Fruit fly (Drosophila melanogaster) whole organism, prepupa: Measurements from ENCODE around the gene CG6013.

Experiments used
- Blimp-1 ChIP-seq: fragments of 200-800 bp; sonication (Bioruptor generic); optimal IDR thresholded peaks from 3 replicates; lab custom pipeline; 2017; ENCODE audit warnings: missing biosample characterization, missing genetic modification characterization, mild to moderate bottlenecking, moderate library complexity, missing genetic modification reagents
- CG10631 ChIP-seq: fragments of 200-800 bp; sonication (Bioruptor generic); optimal IDR thresholded peaks from 2 replicates; lab custom pipeline; 2016; ENCODE audit warnings: missing biosample characterization, missing genetic modification characterization
- CG10669 ChIP-seq: fragments of 200-800 bp; sonication (Bioruptor generic); optimal IDR thresholded peaks from 3 replicates; lab custom pipeline; 2018; ENCODE audit warnings: missing biosample characterization, mild to moderate bottlenecking, missing genetic modification characterization, moderate library complexity
- CG11294 ChIP-seq: fragments of 200-800 bp; sonication (Bioruptor generic); IDR thresholded peaks from 2 replicates; pipeline ENCODE4 v1.3.6; 2022; ENCODE audit warnings: missing biosample characterization, missing genetic modification characterization
- CG11902 ChIP-seq: fragments of 200-800 bp; sonication (Bioruptor generic); optimal IDR thresholded peaks from 3 replicates; lab custom pipeline; 2016; ENCODE audit warnings: missing biosample characterization, missing genetic modification characterization
- CG15336 ChIP-seq: fragments of 200-800 bp; sonication (Bioruptor generic); IDR thresholded peaks from 2 replicates; pipeline ENCODE4 v1.3.6; 2022; ENCODE audit warnings: missing biosample characterization, missing genetic modification characterization
- CG1621 ChIP-seq: fragments of 200-800 bp; sonication (Bioruptor generic); optimal IDR thresholded peaks from 3 replicates; lab custom pipeline; 2018; ENCODE audit warnings: missing biosample characterization, mild to moderate bottlenecking, missing genetic modification characterization
- CG16779 ChIP-seq: fragments of 200-800 bp; sonication (Bioruptor generic); optimal IDR thresholded peaks from 3 replicates; lab custom pipeline; 2017; ENCODE audit warnings: missing biosample characterization, mild to moderate bottlenecking, missing genetic modification characterization
- CG31627 ChIP-seq: fragments of 200-800 bp; sonication (Bioruptor generic); optimal IDR thresholded peaks from 3 replicates; lab custom pipeline; 2016; ENCODE audit warnings: missing biosample characterization, missing genetic modification characterization
- CG32006 ChIP-seq: fragments of 200-800 bp; sonication (Bioruptor generic); optimal IDR thresholded peaks from 3 replicates; lab custom pipeline; 2017; ENCODE audit warnings: missing biosample characterization, mild to moderate bottlenecking, missing genetic modification characterization
- CG34406 ChIP-seq: fragments of 200-800 bp; sonication (Bioruptor generic); optimal IDR thresholded peaks from 3 replicates; lab custom pipeline; 2016; ENCODE audit warnings: missing biosample characterization, missing genetic modification characterization
- CG3919 ChIP-seq: fragments of 200-800 bp; sonication (Bioruptor generic); optimal IDR thresholded peaks from 3 replicates; lab custom pipeline; 2016; ENCODE audit warnings: missing biosample characterization, missing genetic modification characterization
- CG4318 ChIP-seq: fragments of 200-800 bp; sonication (Bioruptor generic); optimal IDR thresholded peaks from 3 replicates; lab custom pipeline; 2017; ENCODE audit warnings: missing biosample characterization, mild to moderate bottlenecking, missing genetic modification characterization
- CG6163 ChIP-seq: fragments of 200-800 bp; sonication (Bioruptor generic); IDR thresholded peaks from 3 replicates; pipeline ENCODE4 v1.3.6; 2022; ENCODE audit warnings: missing biosample characterization, missing genetic modification characterization
- CG6808 ChIP-seq: fragments of 200-800 bp; sonication (Bioruptor generic); optimal IDR thresholded peaks from 3 replicates; lab custom pipeline; 2017; ENCODE audit warnings: missing biosample characterization, missing genetic modification characterization, mild to moderate bottlenecking, moderate library complexity, missing genetic modification reagents
- CG6854 ChIP-seq: fragments of 200-800 bp; sonication (Bioruptor generic); optimal IDR thresholded peaks from 2 replicates; lab custom pipeline; 2017; ENCODE audit warnings: missing biosample characterization, mild to moderate bottlenecking, missing genetic modification characterization
- CG8119 ChIP-seq: fragments of 200-800 bp; sonication (Bioruptor generic); IDR thresholded peaks from 3 replicates; pipeline ENCODE4 v1.3.6; 2022; ENCODE audit warnings: missing biosample characterization, missing genetic modification characterization
- CG8632 ChIP-seq: fragments of 200-800 bp; sonication (Bioruptor generic); optimal IDR thresholded peaks from 3 replicates; lab custom pipeline; 2016; ENCODE audit warnings: missing biosample characterization, missing genetic modification characterization
- CG9139 ChIP-seq: fragments of 200-800 bp; sonication (Bioruptor generic); optimal IDR thresholded peaks from 3 replicates; lab custom pipeline; 2017; ENCODE audit warnings: missing biosample characterization, mild to moderate bottlenecking, missing genetic modification characterization
- Eip75B ChIP-seq: fragments of 200-800 bp; sonication (Bioruptor generic); optimal IDR thresholded peaks from 3 replicates; lab custom pipeline; 2016; ENCODE audit warnings: missing biosample characterization, missing genetic modification characterization
- Eip93F ChIP-seq: fragments of 200-800 bp; sonication (Bioruptor generic); optimal IDR thresholded peaks from 2 replicates; lab custom pipeline; 2016; ENCODE audit warnings: missing biosample characterization, mild to moderate bottlenecking, missing genetic modification characterization
- Ets21C ChIP-seq: fragments of 200-800 bp; sonication (Bioruptor generic); optimal IDR thresholded peaks from 3 replicates; lab custom pipeline; 2016; ENCODE audit warnings: missing biosample characterization, missing genetic modification characterization
- Ets96B ChIP-seq: fragments of 200-800 bp; optimal IDR thresholded peaks from 2 replicates; lab custom pipeline; 2019; ENCODE audit warnings: missing biosample characterization, mild to moderate bottlenecking, missing genetic modification characterization, moderate library complexity
- Gug ChIP-seq: fragments of 200-800 bp; sonication (Bioruptor generic); IDR thresholded peaks from 2 replicates; pipeline ENCODE4 v1.3.6; 2022; ENCODE audit warnings: missing biosample characterization, missing genetic modification characterization
- Hr38 ChIP-seq: sonication (Bioruptor generic); optimal IDR thresholded peaks from 2 replicates; lab custom pipeline; 2016; ENCODE audit warnings: missing biosample characterization, missing genetic modification characterization
- Hr39 ChIP-seq: fragments of 200-800 bp; sonication (Bioruptor generic); optimal IDR thresholded peaks from 2 replicates; lab custom pipeline; 2016; ENCODE audit warnings: missing biosample characterization, missing genetic modification characterization
- Hr4 ChIP-seq: fragments of 200-800 bp; sonication (Bioruptor generic); optimal IDR thresholded peaks from 3 replicates; lab custom pipeline; 2016; ENCODE audit warnings: missing biosample characterization, missing genetic modification characterization
- Lpt ChIP-seq: fragments of 200-800 bp; sonication (Bioruptor generic); optimal IDR thresholded peaks from 3 replicates; lab custom pipeline; 2016; ENCODE audit warnings: missing biosample characterization, missing genetic modification characterization
- Met ChIP-seq: fragments of 200-800 bp; sonication (Bioruptor generic); optimal IDR thresholded peaks from 3 replicates; lab custom pipeline; 2016; ENCODE audit warnings: missing biosample characterization, missing genetic modification characterization
- OdsH ChIP-seq: fragments of 200-800 bp; sonication (Bioruptor generic); optimal IDR thresholded peaks from 3 replicates; lab custom pipeline; 2016; ENCODE audit warnings: missing biosample characterization, missing genetic modification characterization
- Smox ChIP-seq: fragments of 200-800 bp; sonication (Bioruptor generic); optimal IDR thresholded peaks from 3 replicates; lab custom pipeline; 2016; ENCODE audit warnings: missing biosample characterization, missing genetic modification characterization
- Sox102F ChIP-seq: fragments of 200-800 bp; sonication (Bioruptor generic); optimal IDR thresholded peaks from 2 replicates; lab custom pipeline; 2016; ENCODE audit warnings: missing biosample characterization, mild to moderate bottlenecking, missing genetic modification characterization
- Sox15 ChIP-seq: fragments of 200-800 bp; sonication (Bioruptor generic); optimal IDR thresholded peaks from 3 replicates; lab custom pipeline; 2016; ENCODE audit warnings: missing biosample characterization, missing genetic modification characterization
- achi ChIP-seq: fragments of 200-800 bp; sonication (Bioruptor generic); optimal IDR thresholded peaks from 3 replicates; lab custom pipeline; 2016; ENCODE audit warnings: missing biosample characterization, missing genetic modification characterization
- acj6 ChIP-seq: fragments of 200-800 bp; sonication (Bioruptor generic); optimal IDR thresholded peaks from 3 replicates; lab custom pipeline; 2016; ENCODE audit warnings: missing biosample characterization, missing genetic modification characterization
- cyc ChIP-seq: fragments of 200-800 bp; sonication (Bioruptor generic); optimal IDR thresholded peaks from 3 replicates; lab custom pipeline; 2016; ENCODE audit warnings: missing biosample characterization, missing genetic modification characterization
- dac ChIP-seq: fragments of 200-800 bp; sonication (Bioruptor generic); optimal IDR thresholded peaks from 2 replicates; lab custom pipeline; 2017; ENCODE audit warnings: missing biosample characterization, mild to moderate bottlenecking, missing genetic modification characterization
- dsx ChIP-seq: fragments of 200-800 bp; optimal IDR thresholded peaks from 3 replicates; lab custom pipeline; 2019; ENCODE audit warnings: missing biosample characterization, mild to moderate bottlenecking, missing genetic modification characterization, moderate library complexity; ENCODE audit not compliant: poor library complexity, severe bottlenecking
- eg ChIP-seq: fragments of 200-800 bp; sonication (Bioruptor generic); IDR thresholded peaks from 3 replicates; pipeline ENCODE4 v1.3.6; 2022; ENCODE audit warnings: missing biosample characterization, missing genetic modification characterization
- fd59A ChIP-seq: fragments of 200-800 bp; sonication (Bioruptor generic); optimal IDR thresholded peaks from 2 replicates; lab custom pipeline; 2017; ENCODE audit warnings: missing biosample characterization, mild to moderate bottlenecking, missing genetic modification characterization, missing genetic modification reagents
- fd85E ChIP-seq: fragments of 200-800 bp; sonication (Bioruptor generic); optimal IDR thresholded peaks from 3 replicates; lab custom pipeline; 2016; ENCODE audit warnings: missing biosample characterization, missing genetic modification characterization
- lz ChIP-seq: fragments of 200-800 bp; sonication (Bioruptor generic); optimal IDR thresholded peaks from 3 replicates; lab custom pipeline; 2016; ENCODE audit warnings: missing biosample characterization, missing genetic modification characterization
- net ChIP-seq: fragments of 200-800 bp; sonication (Bioruptor generic); optimal IDR thresholded peaks from 3 replicates; lab custom pipeline; 2016; ENCODE audit warnings: missing biosample characterization, missing genetic modification characterization
- salr ChIP-seq, 2 experiments: fragments of 200-800 bp; sonication (Bioruptor generic); optimal IDR thresholded peaks; 3 replicates each; lab custom pipeline; 2016 to 2018; ENCODE audit warnings: missing biosample characterization in 2 of 2, missing genetic modification characterization in 2 of 2, mild to moderate bottlenecking in 1 of 2
- spab ChIP-seq: fragments of 200-800 bp; sonication (Bioruptor generic); optimal IDR thresholded peaks from 2 replicates; lab custom pipeline; 2017; ENCODE audit warnings: missing biosample characterization, mild to moderate bottlenecking, missing genetic modification characterization, missing genetic modification reagents
- ss ChIP-seq, 2 experiments: fragments of 200-800 bp; sonication (Bioruptor generic); optimal IDR thresholded peaks; 2 replicates in 1 of 2; 3 replicates in 1 of 2; lab custom pipeline; 2017 to 2018; ENCODE audit warnings: mild to moderate bottlenecking in 2 of 2, missing biosample characterization in 2 of 2, missing genetic modification characterization in 2 of 2, moderate library complexity in 1 of 2
- svp ChIP-seq: fragments of 200-800 bp; sonication (Bioruptor generic); peaks from one replicate; lab custom pipeline; 2016; ENCODE audit warnings: missing biosample characterization, missing genetic modification characterization
- vri ChIP-seq: fragments of 200-800 bp; sonication (Bioruptor generic); optimal IDR thresholded peaks from 3 replicates; lab custom pipeline; 2016; ENCODE audit warnings: missing biosample characterization, mild to moderate bottlenecking, missing genetic modification characterization

Gene CG6013

dm6 chr3R:19074207-19074606, 42.9 kb downstream of the CG6013 start (continued):
- TF ChIP-seq Eip93F (no peak), eg (GFP tag; lab: Robert Waterston, UW) (peak; percentile 85), Sox102F (GFP tag; lab: Kevin White, UChicago) (peak; percentile 13), CG8119 (GFP tag; lab: Robert Waterston, UW) (peak; percentile 74), CG8632 (GFP tag; lab: Kevin White, UChicago) (peak; percentile 6), CG6808 (GFP tag; lab: Kevin White, UChicago) (peak; percentile 41), CG11294 (GFP tag; lab: Robert Waterston, UW) (peak; percentile 77), Ets21C (no peak), CG1621 (peak; percentile 32), CG11902 (GFP tag; lab: Kevin White, UChicago) (no peak), net (GFP tag; lab: Kevin White, UChicago) (peak; percentile 50), CG32006 (GFP tag; lab: Kevin White, UChicago) (peak; percentile 73), cyc (peak; percentile 19), vri (GFP tag; lab: Kevin White, UChicago) (no peak), dsx (peak; percentile 47), fd85E (GFP tag; lab: Kevin White, UChicago) (no peak), fd59A (GFP tag; lab: Kevin White, UChicago) (peak; percentile 10), dac (GFP tag; lab: Kevin White, UChicago) (no peak), CG3919 (GFP tag; lab: Kevin White, UChicago) (peak; percentile 71), Hr4 (GFP tag; lab: Kevin White, UChicago) (peak; percentile 62), spab (GFP tag; lab: Kevin White, UChicago) (peak; percentile 28), CG10631 (GFP tag; lab: Kevin White, UChicago) (peak; percentile 67), Smox (no peak), Ets96B (peak; percentile 75)

- TF ChIP-seq Eip75B (GFP tag; lab: Kevin White, UChicago) (peak; percentile 28), Gug (GFP tag; lab: Robert Waterston, UW) (peak; percentile 68), Hr39 (no peak), eg (GFP tag; lab: Robert Waterston, UW) (peak; percentile 50; the same call in 2 of the 3 replicates), Blimp-1 (no peak), CG6854 (no peak), CG15336 (GFP tag; lab: Robert Waterston, UW) (peak; percentile 63), salr (GFP tag; optimal IDR thresholded peaks at IDR 0.05; lab: Kevin White, UChicago) (peak in 1 of 2 experiments; percentile 60), dsx (peak; percentile 60), CG16779 (tag; lab: Kevin White, UChicago) (no peak), Hr38 (GFP tag; lab: Kevin White, UChicago) (no peak), CG32006 (GFP tag; lab: Kevin White, UChicago) (peak; percentile 53), Ets96B (peak; percentile 54), Sox15 (GFP tag; lab: Kevin White, UChicago) (no peak), spab (GFP tag; lab: Kevin White, UChicago) (peak; percentile 35), CG11902 (GFP tag; lab: Kevin White, UChicago) (no peak), OdsH (GFP tag; lab: Kevin White, UChicago) (peak; percentile 29), CG34406 (GFP tag; lab: Kevin White, UChicago) (no peak), vri (GFP tag; lab: Kevin White, UChicago) (no peak), lz (no peak), CG10631 (GFP tag; lab: Kevin White, UChicago) (peak; percentile 55), CG1621 (no peak), CG31627 (no peak), Met (no peak), Lpt (peak; percentile 23), CG4318 (GFP tag; lab: Kevin White, UChicago) (no peak), Ets21C (no peak), Eip93F (no peak), CG6808 (GFP tag; lab: Kevin White, UChicago) (peak; percentile 9), CG6163 (GFP tag; lab: Robert Waterston, UW) (peak; percentile 65), CG8119 (GFP tag; lab: Robert Waterston, UW) (peak; percentile 62; the same call in 2 of the 3 replicates), ss (GFP tag; optimal IDR thresholded peaks at IDR 0.05; lab: Kevin White, UChicago) (peak; percentile 15 to 32), CG8632 (GFP tag; lab: Kevin White, UChicago) (no peak), achi (peak; percentile 23), CG10669 (no peak), CG9139 (GFP tag; lab: Kevin White, UChicago) (no peak), svp (GFP tag; lab: Kevin White, UChicago) (no peak), acj6 (GFP tag; lab: Kevin White, UChicago) (peak; percentile 39), Sox102F (GFP tag; lab: Kevin White, UChicago) (no peak)
Measured at dm6 chr3R:19075135-19075534, 43.8 kb downstream of the CG6013 start.
